Fruit fly (Drosophila melanogaster): ENCODE results near the gene CG12104.

Gene CG12104

DNA sequence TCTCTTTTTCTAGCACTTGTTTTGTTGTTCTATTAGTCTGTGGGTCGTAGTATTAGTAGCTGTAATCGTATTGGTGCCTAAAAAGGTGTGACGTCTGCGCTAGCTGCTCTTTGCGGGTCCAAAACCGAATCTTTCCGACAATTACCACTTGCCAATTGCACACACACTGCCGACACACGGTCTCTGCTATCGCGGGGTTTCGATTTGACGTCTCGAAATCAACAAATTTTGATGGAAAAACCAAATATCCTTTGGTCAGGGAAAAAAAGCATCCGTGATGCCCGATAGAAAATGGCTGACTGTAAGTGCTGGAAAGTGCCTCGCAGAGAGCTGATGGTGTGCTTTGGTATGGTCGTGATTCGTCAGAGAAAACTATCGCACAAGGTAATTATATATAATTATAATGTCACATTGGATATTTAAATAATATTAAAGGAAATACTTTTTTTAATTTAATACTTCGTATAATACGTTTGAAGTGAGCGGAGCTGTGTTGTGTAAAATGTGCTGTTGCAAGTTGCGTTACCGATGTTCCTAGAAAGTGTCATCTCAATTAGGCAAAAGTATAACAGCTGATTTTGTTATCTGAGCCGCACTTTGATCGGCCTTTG is 44.2 kb downstream of the CG12104 start, which contains the start of the genes Pex10 and CG12099 (continued):
- TF ChIP-seq CG3847 (GFP tag; IDR thresholded peaks at IDR 0.05) (peak; percentile 97), emc (GFP tag; optimal IDR thresholded peaks at IDR 0.05) (peak; percentile 21), NfI (GFP tag; optimal IDR thresholded peaks at IDR 0.05) (peak; percentile 90), hkb (optimal IDR thresholded peaks at IDR 0.05) (peak; percentile 68), hkb (GFP tag; IDR thresholded peaks at IDR 0.05) (peak; percentile 87), Myb (GFP tag; optimal IDR thresholded peaks at IDR 0.05) (peak; percentile 38), mam (GFP tag; optimal IDR thresholded peaks at IDR 0.05) (peak; percentile 78), Kr (GFP tag; optimal IDR thresholded peaks at IDR 0.05) (no peak), CG13775 (GFP tag; optimal IDR thresholded peaks at IDR 0.05) (peak; percentile 94), stwl (tag; optimal IDR thresholded peaks at IDR 0.05) (no peak), CG15514 (GFP tag; optimal IDR thresholded peaks at IDR 0.05) (peak; percentile 89), Chrac-16 (GFP tag; optimal IDR thresholded peaks at IDR 0.05) (peak; percentile 91), Bgb (GFP tag; IDR thresholded peaks at IDR 0.05; ENCODE audit: partially characterized antibody) (peak; percentile 89), CG4617 (GFP tag; optimal IDR thresholded peaks at IDR 0.05; ENCODE audit: borderline replicate concordance) (peak; percentile 86), Ssrp (tag; optimal IDR thresholded peaks at IDR 0.05) (peak; percentile 82), al (GFP tag; IDR thresholded peaks at IDR 0.05) (peak; percentile 93), Rfx (GFP tag; IDR thresholded peaks at IDR 0.05) (peak; percentile 96), lmd (GFP tag; IDR thresholded peaks at IDR 0.05) (peak; percentile 94), ssp (GFP tag; IDR thresholded peaks at IDR 0.05) (peak; percentile 86), fd96Cb (tag; optimal IDR thresholded peaks at IDR 0.05) (peak; percentile 71), CG3407 (GFP tag; optimal IDR thresholded peaks at IDR 0.05) (no peak), CG14965 (GFP tag; optimal IDR thresholded peaks at IDR 0.05; ENCODE audit: borderline replicate concordance) (no peak), lilli (GFP tag; optimal IDR thresholded peaks at IDR 0.05) (peak; percentile 88), CG8944 (GFP tag; optimal IDR thresholded peaks at IDR 0.05) (peak; percentile 72), row (GFP tag; IDR thresholded peaks at IDR 0.05) (peak; percentile 98), hbn (GFP tag; IDR thresholded peaks at IDR 0.05; ENCODE audit: partially characterized antibody) (peak; percentile 93), oc (tag; optimal IDR thresholded peaks at IDR 0.05) (no peak), CG17802 (tag; optimal IDR thresholded peaks at IDR 0.05) (peak; percentile 45), CG14050 (GFP tag; IDR thresholded peaks at IDR 0.05) (peak; percentile 84), CG14667 (GFP tag; IDR thresholded peaks at IDR 0.05) (peak; percentile 87), CG9609 (GFP tag; optimal IDR thresholded peaks at IDR 0.05) (peak; percentile 58), CG42726 (GFP tag; IDR thresholded peaks at IDR 0.05; ENCODE audit: partially characterized antibody) (peak; percentile 71; the same call in 1 of the 2 replicates), CG7556 (GFP tag; optimal IDR thresholded peaks at IDR 0.05) (peak; percentile 87), CG10366 (GFP tag; IDR thresholded peaks at IDR 0.05) (peak; percentile 92), tap (tag; optimal IDR thresholded peaks at IDR 0.05) (peak; percentile 71), Ada2b (GFP tag; IDR thresholded peaks at IDR 0.05) (peak; percentile 87), lov (optimal IDR thresholded peaks at IDR 0.05) (no peak), lov (GFP tag; IDR thresholded peaks at IDR 0.05) (peak; percentile 87)

DNA sequence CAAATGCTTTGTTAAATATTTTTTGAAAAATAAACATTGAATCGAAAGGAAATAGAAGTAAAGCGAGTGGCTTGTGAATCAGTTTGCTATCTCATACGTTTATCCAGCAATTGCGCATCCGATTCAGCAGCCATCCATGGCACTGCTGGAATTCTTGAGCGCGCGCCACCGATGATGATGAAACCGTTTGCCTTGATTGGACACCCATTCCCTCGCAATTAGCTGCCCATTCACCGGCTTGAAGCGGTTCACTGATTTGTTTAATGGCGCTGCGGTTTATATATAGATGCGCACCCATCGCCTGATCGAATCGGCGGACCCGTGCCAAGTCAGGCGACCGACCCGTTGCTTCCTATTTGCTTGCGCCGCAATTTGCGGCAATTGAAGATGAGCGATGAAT is 49.3 kb downstream of the CG12104 start, which contains the start of gene Pcyt2:
Gene Pcyt2 (plus strand): TSS at position 301 of the 400 bp plus-strand sequence.
- no peak for TF ChIP-seq CG2889 (GFP tag; IDR thresholded peaks at IDR 0.05)
- peak; percentile 37 for TF ChIP-seq cwo (GFP tag; optimal IDR thresholded peaks at IDR 0.05)
- no peak for TF ChIP-seq hb (GFP tag; IDR thresholded peaks at IDR 0.05; ENCODE audit: partially characterized antibody)
- no peak for TF ChIP-seq CG33213 (GFP tag; optimal IDR thresholded peaks at IDR 0.05)
- no peak for TF ChIP-seq CG12659 (GFP tag; optimal IDR thresholded peaks at IDR 0.05)
